Fruit fly (Drosophila melanogaster) whole organism, embryonic: Measurements from ENCODE around the gene CG4074.

Source experiments
- Antp ChIP-seq: fragments of 200-800 bp; sonication (Bioruptor generic); optimal IDR thresholded peaks from 3 replicates; lab custom pipeline; 2016; ENCODE audit warnings: missing biosample characterization, missing genetic modification characterization
- CG10431 ChIP-seq: fragments of 200-800 bp; sonication (Bioruptor generic); optimal IDR thresholded peaks from 3 replicates; lab custom pipeline; 2018; ENCODE audit warnings: missing biosample characterization, mild to moderate bottlenecking, missing genetic modification characterization
- CG11093 ChIP-seq: fragments of 200-800 bp; sonication (Bioruptor generic); IDR thresholded peaks from 3 replicates; pipeline ENCODE4 v1.3.6; 2022; ENCODE audit warnings: missing biosample characterization, missing genetic modification characterization
- CG11247 ChIP-seq: fragments of 200-800 bp; sonication (Bioruptor generic); IDR thresholded peaks from 2 replicates; pipeline ENCODE4 v1.3.6; 2022; ENCODE audit warnings: missing biosample characterization, missing genetic modification characterization
- CG11696 ChIP-seq: fragments of 200-800 bp; sonication (Bioruptor generic); IDR thresholded peaks from 2 replicates; pipeline ENCODE4 v1.3.6; 2022; ENCODE audit warnings: missing biosample characterization, missing genetic modification characterization
- CG12236 ChIP-seq: fragments of 200-800 bp; sonication (Bioruptor generic); optimal IDR thresholded peaks from 2 replicates; lab custom pipeline; 2016; ENCODE audit warnings: missing biosample characterization, missing genetic modification characterization
- CG12769 ChIP-seq: fragments of 200-800 bp; sonication (Bioruptor generic); optimal IDR thresholded peaks from 2 replicates; lab custom pipeline; 2019; ENCODE audit warnings: missing biosample characterization, mild to moderate bottlenecking, missing genetic modification characterization, moderate library complexity
- CG13123 ChIP-seq: fragments of 200-800 bp; sonication (Bioruptor generic); optimal IDR thresholded peaks from 2 replicates; lab custom pipeline; 2016; ENCODE audit warnings: missing biosample characterization, missing genetic modification characterization
- CG13296 ChIP-seq: fragments of 200-800 bp; sonication (Bioruptor generic); optimal IDR thresholded peaks from 3 replicates; lab custom pipeline; 2018; ENCODE audit warnings: missing biosample characterization, mild to moderate bottlenecking, missing genetic modification characterization
- CG15514 ChIP-seq: fragments of 200-800 bp; sonication (Bioruptor generic); optimal IDR thresholded peaks from 3 replicates; lab custom pipeline; 2017; ENCODE audit warnings: missing biosample characterization, missing genetic modification characterization, mild to moderate bottlenecking, moderate library complexity, missing genetic modification reagents
- CG17359 ChIP-seq: fragments of 200-800 bp; sonication (Bioruptor generic); optimal IDR thresholded peaks from 3 replicates; lab custom pipeline; 2018; ENCODE audit warnings: missing biosample characterization, mild to moderate bottlenecking, missing genetic modification characterization, moderate library complexity
- CG17361 ChIP-seq: fragments of 200-800 bp; sonication (Bioruptor generic); IDR thresholded peaks from 3 replicates; pipeline ENCODE4 v1.3.6; 2022; ENCODE audit warnings: missing biosample characterization, missing genetic modification characterization
- CG17385 ChIP-seq: fragments of 200-800 bp; sonication (Bioruptor generic); optimal IDR thresholded peaks from 3 replicates; lab custom pipeline; 2018; ENCODE audit warnings: missing biosample characterization, mild to moderate bottlenecking, missing genetic modification characterization
- CG18764 ChIP-seq: fragments of 200-800 bp; sonication (Bioruptor generic); optimal IDR thresholded peaks from 3 replicates; lab custom pipeline; 2016; ENCODE audit warnings: missing biosample characterization, missing genetic modification characterization
- CG2202 ChIP-seq: fragments of 200-800 bp; sonication (Bioruptor generic); optimal IDR thresholded peaks from 2 replicates; lab custom pipeline; 2018; ENCODE audit warnings: missing biosample characterization, mild to moderate bottlenecking, missing genetic modification characterization
- CG2712 ChIP-seq: fragments of 200-800 bp; optimal IDR thresholded peaks from 3 replicates; lab custom pipeline; 2019; ENCODE audit warnings: missing biosample characterization, mild to moderate bottlenecking, missing genetic modification characterization, moderate library complexity
- CG3163 ChIP-seq: fragments of 200-800 bp; sonication (Bioruptor generic); optimal IDR thresholded peaks from 3 replicates; lab custom pipeline; 2016; ENCODE audit warnings: missing biosample characterization, missing genetic modification characterization
- CG32767 ChIP-seq: fragments of 200-800 bp; sonication (Bioruptor generic); IDR thresholded peaks from 2 replicates; pipeline ENCODE4 v1.3.6; 2022; ENCODE audit warnings: missing biosample characterization, missing genetic modification characterization
- CG32772 ChIP-seq: fragments of 200-800 bp; sonication (Bioruptor generic); IDR thresholded peaks from 2 replicates; pipeline ENCODE4 v1.3.6; 2022; ENCODE audit warnings: missing biosample characterization, missing genetic modification characterization
- CG33557 ChIP-seq: fragments of 200-800 bp; sonication (Bioruptor generic); optimal IDR thresholded peaks from 2 replicates; lab custom pipeline; 2019; ENCODE audit warnings: missing biosample characterization, mild to moderate bottlenecking, missing genetic modification characterization, moderate library complexity
- CG34224 ChIP-seq: fragments of 200-800 bp; sonication (Bioruptor generic); IDR thresholded peaks from 3 replicates; pipeline ENCODE4 v1.3.6; 2022; ENCODE audit warnings: missing biosample characterization, missing genetic modification characterization; ENCODE audit not compliant: partially characterized antibody
- CG3726 ChIP-seq: fragments of 200-800 bp; sonication (Bioruptor generic); IDR thresholded peaks from 3 replicates; pipeline ENCODE4, ENCODE4 v1.3.6; 2022; ENCODE audit warnings: missing biosample characterization, missing genetic modification characterization
- CG6683 ChIP-seq: fragments of 200-800 bp; sonication (Bioruptor generic); optimal IDR thresholded peaks from 2 replicates; lab custom pipeline; 2017; ENCODE audit warnings: missing biosample characterization, mild to moderate bottlenecking, missing genetic modification characterization, missing genetic modification reagents
- CG7556 ChIP-seq: fragments of 200-800 bp; sonication (Bioruptor generic); optimal IDR thresholded peaks from 2 replicates; lab custom pipeline; 2017; ENCODE audit warnings: missing biosample characterization, mild to moderate bottlenecking, missing genetic modification characterization
- CG7839 ChIP-seq: fragments of 200-800 bp; sonication (Bioruptor generic); optimal IDR thresholded peaks from 3 replicates; lab custom pipeline; 2018; ENCODE audit warnings: missing biosample characterization, mild to moderate bottlenecking, missing genetic modification characterization, moderate library complexity
- Dip3 ChIP-seq: fragments of 200-800 bp; sonication (Bioruptor generic); optimal IDR thresholded peaks from 3 replicates; lab custom pipeline; 2016; ENCODE audit warnings: missing biosample characterization, missing genetic modification characterization
- Dref ChIP-seq: fragments of 200-800 bp; sonication (Bioruptor generic); IDR thresholded peaks from 2 replicates; pipeline ENCODE4 v1.3.6; 2022; ENCODE audit warnings: missing biosample characterization, missing genetic modification characterization
- Fer3 ChIP-seq: fragments of 200-800 bp; sonication (Bioruptor generic); optimal IDR thresholded peaks from 2 replicates; lab custom pipeline; 2018; ENCODE audit warnings: missing biosample characterization, mild to moderate bottlenecking, missing genetic modification characterization, moderate library complexity
- HHEX ChIP-seq: fragments of 200-800 bp; sonication (Bioruptor generic); optimal IDR thresholded peaks from 3 replicates; lab custom pipeline; 2017; ENCODE audit warnings: missing biosample characterization, mild to moderate bottlenecking, missing genetic modification characterization, missing genetic modification reagents
- Neu2 ChIP-seq: fragments of 200-800 bp; sonication (Bioruptor generic); optimal IDR thresholded peaks from 3 replicates; lab custom pipeline; 2016; ENCODE audit warnings: missing biosample characterization, missing genetic modification characterization, borderline replicate concordance
- Nf-YC ChIP-seq: fragments of 200-800 bp; optimal IDR thresholded peaks from 3 replicates; lab custom pipeline; 2019; ENCODE audit warnings: missing biosample characterization, mild to moderate bottlenecking, missing genetic modification characterization, moderate library complexity
- Opbp ChIP-seq: fragments of 200-800 bp; sonication (Bioruptor generic); IDR thresholded peaks from 3 replicates; pipeline ENCODE4 v1.3.6; 2022; ENCODE audit warnings: missing biosample characterization, missing genetic modification characterization; ENCODE audit not compliant: partially characterized antibody
- Ravus ChIP-seq: fragments of 200-800 bp; sonication (Bioruptor generic); IDR thresholded peaks from 2 replicates; pipeline ENCODE4 v1.3.6; 2022; ENCODE audit warnings: missing biosample characterization, missing genetic modification characterization
- Tbp ChIP-seq: fragments of >200 bp; optimal IDR thresholded peaks from 2 replicates; lab custom pipeline; 2018; ENCODE audit warnings: missing biosample characterization, missing genetic modification characterization
- YL-1 ChIP-seq: fragments of 200-800 bp; sonication (Bioruptor generic); optimal IDR thresholded peaks from 3 replicates; lab custom pipeline; 2017; ENCODE audit warnings: missing biosample characterization, mild to moderate bottlenecking, missing genetic modification characterization
- az2 ChIP-seq: fragments of 200-800 bp; sonication (Bioruptor generic); optimal IDR thresholded peaks from 3 replicates; lab custom pipeline; 2016; ENCODE audit warnings: missing biosample characterization, missing genetic modification characterization
- bigmax ChIP-seq: fragments of 200-800 bp; sonication (Bioruptor generic); optimal IDR thresholded peaks from 2 replicates; lab custom pipeline; 2018; ENCODE audit warnings: missing biosample characterization, mild to moderate bottlenecking, missing genetic modification characterization
- btn ChIP-seq: fragments of 200-800 bp; sonication (Bioruptor generic); optimal IDR thresholded peaks from 2 replicates; lab custom pipeline; 2016; ENCODE audit warnings: missing biosample characterization, missing genetic modification characterization
- ci ChIP-seq: fragments of 200-800 bp; sonication (Bioruptor generic); IDR thresholded peaks from 3 replicates; pipeline ENCODE4 v1.3.6; 2022; ENCODE audit warnings: missing biosample characterization, missing genetic modification characterization
- dan ChIP-seq: fragments of 200-800 bp; sonication (Bioruptor generic); IDR thresholded peaks from 2 replicates; pipeline ENCODE4 v1.3.6; 2022; ENCODE audit warnings: missing biosample characterization, missing genetic modification characterization
- emc ChIP-seq: fragments of 200-800 bp; sonication (Bioruptor generic); optimal IDR thresholded peaks from 2 replicates; lab custom pipeline; 2016; ENCODE audit warnings: missing biosample characterization, missing genetic modification characterization
- klu ChIP-seq: fragments of 200-800 bp; sonication (Bioruptor generic); IDR thresholded peaks from 2 replicates; pipeline ENCODE4 v1.3.6; 2022; ENCODE audit warnings: missing biosample characterization, missing genetic modification characterization
- nerfin-2 ChIP-seq: fragments of 200-800 bp; sonication (Bioruptor generic); IDR thresholded peaks from 2 replicates; pipeline ENCODE4 v1.3.6; 2022; ENCODE audit warnings: missing biosample characterization, missing genetic modification characterization; ENCODE audit not compliant: partially characterized antibody
- org-1 ChIP-seq: fragments of 200-800 bp; sonication (Bioruptor generic); optimal IDR thresholded peaks from 2 replicates; lab custom pipeline; 2017; ENCODE audit warnings: missing biosample characterization, missing genetic modification characterization
- otp ChIP-seq: fragments of 200-800 bp; sonication (Bioruptor generic); IDR thresholded peaks from 3 replicates; pipeline ENCODE4, ENCODE4 v1.3.6; 2022; ENCODE audit warnings: missing biosample characterization, missing genetic modification characterization
- p53 ChIP-seq: fragments of 200-800 bp; sonication (Bioruptor generic); optimal IDR thresholded peaks from 2 replicates; lab custom pipeline; 2016; ENCODE audit warnings: missing biosample characterization, missing genetic modification characterization
- tll ChIP-seq, 2 experiments: fragments of 200-800 bp in 1 of 2; fragments of >200 bp in 1 of 2; sonication (Bioruptor generic) in 1 of 2; optimal IDR thresholded peaks; 2 replicates each; lab custom pipeline; 2017 to 2019; ENCODE audit warnings: missing biosample characterization in 2 of 2, missing genetic modification characterization in 2 of 2, mild to moderate bottlenecking in 1 of 2, moderate library complexity in 1 of 2
- tna ChIP-seq: fragments of 200-800 bp; sonication (Bioruptor generic); IDR thresholded peaks from 2 replicates; pipeline ENCODE4 v1.3.6; 2022; ENCODE audit warnings: missing biosample characterization, missing genetic modification characterization; ENCODE audit not compliant: partially characterized antibody
- trh ChIP-seq: fragments of 200-800 bp; sonication (Bioruptor generic); optimal IDR thresholded peaks from 2 replicates; lab custom pipeline; 2016; ENCODE audit warnings: missing biosample characterization, missing genetic modification characterization
- zf30C ChIP-seq: fragments of 200-800 bp; sonication (Bioruptor generic); optimal IDR thresholded peaks from 3 replicates; lab custom pipeline; 2018; ENCODE audit warnings: missing biosample characterization, mild to moderate bottlenecking, missing genetic modification characterization

CG4074 gene

DNA sequence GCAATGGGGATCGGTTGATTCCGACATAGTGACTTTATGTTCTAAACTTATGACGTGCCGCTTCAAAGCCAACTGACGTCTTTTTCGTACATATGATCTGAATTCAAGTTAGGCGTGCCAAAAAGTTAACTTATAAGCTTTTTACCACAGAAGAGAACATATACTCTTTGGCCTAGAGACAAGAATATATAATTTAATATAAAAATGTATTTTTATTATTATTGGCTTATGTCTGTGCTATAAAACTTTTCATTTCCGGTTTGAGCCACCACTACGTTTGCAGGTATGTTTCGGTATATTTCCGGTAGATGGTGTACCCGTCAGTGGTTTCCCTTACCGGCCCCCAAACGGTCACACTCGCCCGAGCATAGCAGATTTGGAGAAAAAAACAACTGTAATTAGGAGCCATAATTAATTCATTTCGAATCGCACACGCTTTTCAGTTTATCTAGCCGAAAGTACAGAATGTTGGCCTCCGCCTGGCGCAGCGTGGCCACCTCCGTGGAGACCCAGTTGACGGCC is 29.1 kb upstream of the CG4074 start, which contains the start of the genes CG3698 and tzn (continued):
- TF ChIP-seq CG15514 (GFP tag; lab: Kevin White, UChicago), result peak; percentile 94
- TF ChIP-seq p53 (GFP tag; lab: Kevin White, UChicago), result peak; percentile 82
- TF ChIP-seq CG11247 (GFP tag; lab: Robert Waterston, UW), result peak; percentile 91
- TF ChIP-seq CG6683, result peak; percentile 92
- peak; percentile 94 for TF ChIP-seq CG13296 (GFP tag; lab: Kevin White, UChicago)
- no peak for TF ChIP-seq nerfin-2 (GFP tag; lab: Robert Waterston, UW)
- TF ChIP-seq CG10431 (GFP tag; lab: Kevin White, UChicago), result peak; percentile 89
- TF ChIP-seq Dref, result peak; percentile 52
- TF ChIP-seq CG2202 (tag; lab: Kevin White, UChicago), result peak; percentile 89
- 0 out of 3 replicates have a peak, but pooled peaks have one; percentile 9 for TF ChIP-seq Opbp (GFP tag; lab: Robert Waterston, UW)
- peak; percentile 92 for TF ChIP-seq CG32772 (GFP tag; lab: Robert Waterston, UW)
- peak; percentile 75 for TF ChIP-seq Ravus (GFP tag; lab: Robert Waterston, UW)
- peak; percentile 69 for TF ChIP-seq Antp
- no peak for TF ChIP-seq Neu2 (GFP tag; lab: Kevin White, UChicago)
- TF ChIP-seq CG7839 (tag; lab: Kevin White, UChicago), result no peak
- no peak; the same call in 2 of the 3 replicates for TF ChIP-seq CG11093 (GFP tag; lab: Robert Waterston, UW)
- no peak for TF ChIP-seq CG12769
- TF ChIP-seq tll (GFP tag; optimal IDR thresholded peaks at IDR 0.05; lab: Kevin White, UChicago), result peak in 1 of 2 experiments; percentile 61
- peak; percentile 72 for TF ChIP-seq CG11696 (GFP tag; lab: Robert Waterston, UW)
- TF ChIP-seq CG33557 (GFP tag; lab: Kevin White, UChicago), result peak; percentile 88
- TF ChIP-seq klu (GFP tag; lab: Robert Waterston, UW), result peak; percentile 80
- TF ChIP-seq az2 (GFP tag; lab: Kevin White, UChicago), result peak; percentile 88
- TF ChIP-seq CG17361 (GFP tag; lab: Robert Waterston, UW), result peak; percentile 89
- peak; percentile 90 for TF ChIP-seq org-1
- peak; percentile 96 for TF ChIP-seq HHEX
- TF ChIP-seq CG13123 (GFP tag; lab: Kevin White, UChicago), result peak; percentile 89
- TF ChIP-seq CG2712 (tag; lab: Kevin White, UChicago), result peak; percentile 91
- peak; percentile 69 for TF ChIP-seq Nf-YC (tag; lab: Kevin White, UChicago)
- peak; percentile 93 for TF ChIP-seq CG17359 (tag; lab: Kevin White, UChicago)
- TF ChIP-seq Fer3 (tag; lab: Kevin White, UChicago), result peak; percentile 92
- TF ChIP-seq btn, result peak; percentile 71
- TF ChIP-seq CG3726, result peak; percentile 89
- peak; percentile 79 for TF ChIP-seq CG12236 (GFP tag; lab: Kevin White, UChicago)
- no peak for TF ChIP-seq dan
- TF ChIP-seq CG18764 (GFP tag; lab: Kevin White, UChicago), result peak; percentile 94
- no peak for TF ChIP-seq Tbp (GFP tag; lab: Kevin White, UChicago)
- TF ChIP-seq bigmax, result peak; percentile 76
- peak; percentile 94 for TF ChIP-seq trh (GFP tag; lab: Kevin White, UChicago)
- TF ChIP-seq CG7556, result peak; percentile 82
- peak; percentile 39 for TF ChIP-seq zf30C (GFP tag; lab: Kevin White, UChicago)
- TF ChIP-seq tna (GFP tag; lab: Robert Waterston, UW), result no peak
- peak; percentile 96 for TF ChIP-seq otp (GFP tag; lab: Robert Waterston, UW)
- peak; percentile 89 for TF ChIP-seq CG17385 (GFP tag; lab: Kevin White, UChicago)
- TF ChIP-seq ci (GFP tag; lab: Robert Waterston, UW), result peak; percentile 99
- TF ChIP-seq Dip3, result peak; percentile 68
- TF ChIP-seq emc, result peak; percentile 82
- TF ChIP-seq CG34224 (GFP tag; lab: Robert Waterston, UW), result no peak
- TF ChIP-seq YL-1, result peak; percentile 97
- peak; percentile 58 for TF ChIP-seq CG3163
- peak; percentile 75 for TF ChIP-seq CG32767
